Worm (Caenorhabditis elegans) whole organism, late embryonic: ENCODE results near the gene eri-9.

Experiments
- C38D4.7 ChIP-seq: fragments of 200-800 bp; sonication (Bioruptor generic); optimal IDR thresholded peaks from 2 replicates; lab custom pipeline; 2018; ENCODE audit warnings: mild to moderate bottlenecking, missing genetic modification characterization, moderate library complexity, missing compliant biosample characterization
- K02D7.2 ChIP-seq: sonication (generic microtip); optimal IDR thresholded peaks from 2 replicates; lab custom pipeline; 2017; ENCODE audit warnings: mild to moderate bottlenecking, missing genetic modification characterization, missing compliant biosample characterization
- K09A11.1 ChIP-seq: sonication (generic microtip); optimal IDR thresholded peaks from 2 replicates; lab custom pipeline; 2017; ENCODE audit warnings: antibody characterized with exemption, mild to moderate bottlenecking, missing genetic modification characterization, missing compliant biosample characterization; ENCODE audit not compliant: insufficient read depth
- T23F11.4 ChIP-seq: fragments of 200-800 bp; sonication (Bioruptor generic); optimal IDR thresholded peaks from 2 replicates; lab custom pipeline; 2018; ENCODE audit warnings: mild to moderate bottlenecking, missing genetic modification characterization, missing compliant biosample characterization
- Y22D7AL.16 ChIP-seq: sonication (generic microtip); optimal IDR thresholded peaks from 2 replicates; lab custom pipeline; 2016; ENCODE audit warnings: missing genetic modification characterization, missing compliant biosample characterization
- ahr-1 ChIP-seq: sonication (generic microtip); optimal IDR thresholded peaks from 2 replicates; lab custom pipeline; 2016; ENCODE audit warnings: missing genetic modification characterization, missing compliant biosample characterization
- ceh-14 ChIP-seq: sonication (generic microtip); optimal IDR thresholded peaks from 2 replicates; lab custom pipeline; 2016; ENCODE audit warnings: missing genotype, missing genetic modification characterization, missing compliant biosample characterization
- ceh-18 ChIP-seq: sonication (generic microtip); optimal IDR thresholded peaks from 2 replicates; lab custom pipeline; 2016; ENCODE audit warnings: missing genetic modification characterization, missing compliant biosample characterization
- ceh-19 ChIP-seq: fragments of 200-800 bp; sonication (Bioruptor generic); optimal IDR thresholded peaks from 2 replicates; lab custom pipeline; 2018; ENCODE audit warnings: mild to moderate bottlenecking, missing genetic modification characterization, missing compliant biosample characterization
- ceh-2 ChIP-seq: sonication (generic microtip); optimal IDR thresholded peaks from 2 replicates; lab custom pipeline; 2016; ENCODE audit warnings: missing genotype, missing genetic modification characterization, missing compliant biosample characterization
- ceh-22 ChIP-seq: sonication (generic microtip); optimal IDR thresholded peaks from 2 replicates; lab custom pipeline; 2017; ENCODE audit warnings: missing biosample characterization, missing genetic modification characterization
- ceh-34 ChIP-seq: sonication (generic microtip); optimal IDR thresholded peaks from 2 replicates; lab custom pipeline; 2016; ENCODE audit warnings: mild to moderate bottlenecking, missing genetic modification characterization, missing compliant biosample characterization
- ceh-45 ChIP-seq: fragments of 200-800 bp; sonication (Bioruptor generic); IDR thresholded peaks from 2 replicates; pipeline ENCODE4 v1.3.6; 2022; ENCODE audit warnings: missing genetic modification reagents, missing genetic modification characterization, missing compliant biosample characterization
- ceh-48 ChIP-seq: sonication (generic microtip); optimal IDR thresholded peaks from 2 replicates; lab custom pipeline; 2016; ENCODE audit warnings: missing genetic modification characterization, inconsistent platforms, missing compliant biosample characterization
- ceh-6 ChIP-seq: fragments of 200-800 bp; sonication (Bioruptor generic); optimal IDR thresholded peaks from 2 replicates; lab custom pipeline; 2018; ENCODE audit warnings: mild to moderate bottlenecking, missing genetic modification characterization, missing compliant biosample characterization
- ceh-9 ChIP-seq: sonication (generic microtip); optimal IDR thresholded peaks from 2 replicates; lab custom pipeline; 2016; ENCODE audit warnings: mild to moderate bottlenecking, missing genetic modification characterization, inconsistent platforms, missing compliant biosample characterization
- che-1 ChIP-seq: sonication (generic microtip); optimal IDR thresholded peaks from 2 replicates; lab custom pipeline; 2016; ENCODE audit warnings: mild to moderate bottlenecking, missing genetic modification characterization, missing compliant biosample characterization
- dmd-4 ChIP-seq: sonication (generic microtip); optimal IDR thresholded peaks from 2 replicates; lab custom pipeline; 2016; ENCODE audit warnings: borderline replicate concordance, missing genetic modification characterization, missing compliant biosample characterization
- elt-2 ChIP-seq: sonication (generic microtip); optimal IDR thresholded peaks from 2 replicates; lab custom pipeline; 2016; ENCODE audit warnings: missing genetic modification reagents, missing genetic modification characterization, missing compliant biosample characterization
- eyg-1 ChIP-seq: sonication (generic microtip); optimal IDR thresholded peaks from 2 replicates; lab custom pipeline; 2016; ENCODE audit warnings: missing genotype, missing genetic modification characterization, missing compliant biosample characterization
- fkh-10 ChIP-seq: fragments of 150-350 bp; optimal IDR thresholded peaks from 2 replicates; lab custom pipeline; 2014; ENCODE audit warnings: missing biosample characterization, missing genetic modification reagents, missing genetic modification characterization
- hlh-13 ChIP-seq: fragments of 200-800 bp; sonication (Bioruptor generic); optimal IDR thresholded peaks from 2 replicates; lab custom pipeline; 2018; ENCODE audit warnings: mild to moderate bottlenecking, missing genetic modification characterization, missing compliant biosample characterization
- hlh-15 ChIP-seq: sonication (generic microtip); optimal IDR thresholded peaks from 2 replicates; lab custom pipeline; 2016; ENCODE audit warnings: missing genetic modification characterization, missing compliant biosample characterization
- hlh-30 ChIP-seq: sonication (generic microtip); optimal IDR thresholded peaks from 2 replicates; lab custom pipeline; 2017; ENCODE audit warnings: antibody characterized with exemption, missing genetic modification characterization, missing compliant biosample characterization; ENCODE audit not compliant: insufficient read depth
- hlh-8 ChIP-seq: sonication (generic microtip); optimal IDR thresholded peaks from 2 replicates; lab custom pipeline; 2016; ENCODE audit warnings: missing genotype, missing genetic modification characterization, missing compliant biosample characterization
- lim-6 ChIP-seq: sonication (generic microtip); optimal IDR thresholded peaks from 2 replicates; lab custom pipeline; 2016; ENCODE audit warnings: missing genetic modification characterization, missing compliant biosample characterization
- lin-11 ChIP-seq: fragments of 200-800 bp; sonication (Bioruptor generic); optimal IDR thresholded peaks from 2 replicates; lab custom pipeline; 2018; ENCODE audit warnings: mild to moderate bottlenecking, missing genetic modification characterization, missing compliant biosample characterization
- mec-3 ChIP-seq: sonication (generic microtip); optimal IDR thresholded peaks from 2 replicates; lab custom pipeline; 2016; ENCODE audit warnings: borderline replicate concordance, missing genetic modification characterization, missing compliant biosample characterization
- nhr-11 ChIP-seq: fragments of 150-350 bp; optimal IDR thresholded peaks from 2 replicates; lab custom pipeline; 2014; ENCODE audit warnings: missing biosample characterization, missing genetic modification characterization
- npax-4 ChIP-seq: sonication (generic microtip); optimal IDR thresholded peaks from 2 replicates; lab custom pipeline; 2016; ENCODE audit warnings: missing genetic modification characterization, missing compliant biosample characterization
- odd-2 ChIP-seq: sonication (generic microtip); optimal IDR thresholded peaks from 2 replicates; lab custom pipeline; 2017; ENCODE audit warnings: antibody characterized with exemption, mild to moderate bottlenecking, missing genetic modification characterization, missing compliant biosample characterization
- pag-3 ChIP-seq: sonication (generic microtip); optimal IDR thresholded peaks from 2 replicates; lab custom pipeline; 2016; ENCODE audit warnings: missing compliant biosample characterization, missing genetic modification characterization, borderline replicate concordance
- pat-9 ChIP-seq: fragments of 200-800 bp; sonication (Bioruptor generic); optimal IDR thresholded peaks from 2 replicates; lab custom pipeline; 2018; ENCODE audit warnings: mild to moderate bottlenecking, missing genetic modification characterization, moderate library complexity, missing compliant biosample characterization
- pax-1 ChIP-seq: fragments of 150-350 bp; optimal IDR thresholded peaks from 2 replicates; lab custom pipeline; 2014; ENCODE audit warnings: missing biosample characterization, missing genetic modification characterization
- pha-2 ChIP-seq: sonication (generic microtip); optimal IDR thresholded peaks from 2 replicates; lab custom pipeline; 2017; ENCODE audit warnings: mild to moderate bottlenecking, missing genetic modification characterization, missing compliant biosample characterization
- pha-4 ChIP-seq: fragments of 150-350 bp; optimal IDR thresholded peaks from 2 replicates; lab custom pipeline; 2018; ENCODE audit warnings: missing biosample characterization, missing genetic modification reagents, missing genetic modification characterization
- rnt-1 ChIP-seq: sonication (generic microtip); optimal IDR thresholded peaks from 2 replicates; lab custom pipeline; 2016; ENCODE audit warnings: missing genetic modification characterization, missing compliant biosample characterization
- unc-3 ChIP-seq, 2 experiments: fragments of 200-800 bp in 1 of 2; sonication (Bioruptor generic) in 1 of 2; sonication (generic microtip) in 1 of 2; conservative IDR thresholded peaks in 1 of 2; optimal IDR thresholded peaks in 1 of 2; 2 replicates each; pipeline versions ENCODE4 v1.3.6 to Lab custom; 2016 to 2022; ENCODE audit warnings: missing compliant biosample characterization in 2 of 2, missing genetic modification characterization in 2 of 2, missing genetic modification reagents in 1 of 2
- unc-55 ChIP-seq: sonication (generic microtip); optimal IDR thresholded peaks from 2 replicates; lab custom pipeline; 2017; ENCODE audit warnings: missing biosample characterization, missing genetic modification reagents, missing genetic modification characterization
- unc-86 ChIP-seq: sonication (generic microtip); optimal IDR thresholded peaks from 2 replicates; lab custom pipeline; 2016; ENCODE audit warnings: missing genetic modification characterization, missing compliant biosample characterization
- zip-5 ChIP-seq: sonication (generic microtip); optimal IDR thresholded peaks from 2 replicates; lab custom pipeline; 2016; ENCODE audit warnings: missing genetic modification characterization, missing compliant biosample characterization

The eri-9 gene

ce11 chrIII:4890997-4891396, 41.3 kb upstream of the eri-9 start, which contains the start of gene F26F4.5:
Gene F26F4.5, minus strand, starts transcription at chrIII:4891252.
- TF ChIP-seq K09A11.1 (tag; lab: Kevin White, UChicago), result no peak
- no peak for TF ChIP-seq T23F11.4 (GFP tag; lab: Kevin White, UChicago)
- no peak for TF ChIP-seq K02D7.2 (tag; lab: Kevin White, UChicago)
- no peak for TF ChIP-seq lin-11 (tag; lab: Kevin White, UChicago)
- TF ChIP-seq ceh-6 (GFP tag; lab: Kevin White, UChicago), result no peak
- TF ChIP-seq ceh-19 (GFP tag; lab: Kevin White, UChicago), result no peak

DNA sequence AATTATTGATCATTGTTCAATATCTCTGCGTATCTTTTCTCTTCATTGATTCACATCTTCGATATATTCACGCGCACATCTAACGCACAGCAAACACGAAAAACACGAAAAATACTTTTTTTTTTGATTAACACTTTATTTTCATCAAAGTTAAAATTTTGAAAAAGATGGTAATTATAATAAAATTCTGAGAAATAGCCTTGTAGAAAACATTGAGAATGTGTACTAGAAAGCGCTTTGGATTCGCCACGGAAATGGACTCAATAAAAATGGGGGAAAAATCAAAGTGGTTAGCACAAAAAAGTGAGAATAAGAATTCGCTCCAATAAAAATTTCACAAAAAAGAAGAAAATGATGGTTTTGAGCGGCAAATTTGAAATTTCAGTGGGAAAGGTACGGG, 38.7 kb upstream of the eri-9 start, which contains the start of gene F26F4.6:
TSS of gene F26F4.6 (minus strand) at position 101 of the 400 bp plus-strand sequence.
- TF ChIP-seq ceh-18 (tag; lab: Kevin White, UChicago) (no peak), ceh-9 (tag; lab: Kevin White, UChicago) (no peak), ceh-48 (no peak), pha-4 (tag; lab: Kevin White, UChicago) (no peak), dmd-4 (tag; lab: Kevin White, UChicago) (no peak), nhr-11 (no peak), ahr-1 (tag; lab: Kevin White, UChicago) (no peak), rnt-1 (tag; lab: Kevin White, UChicago) (no peak), C38D4.7 (no peak), hlh-13 (GFP tag; lab: Kevin White, UChicago) (no peak), ceh-14 (tag; lab: Kevin White, UChicago) (no peak), unc-86 (tag; lab: Kevin White, UChicago) (no peak), hlh-8 (tag; lab: Kevin White, UChicago) (no peak), ceh-22 (no peak), T23F11.4 (GFP tag; lab: Kevin White, UChicago) (no peak), lim-6 (no peak)

DNA sequence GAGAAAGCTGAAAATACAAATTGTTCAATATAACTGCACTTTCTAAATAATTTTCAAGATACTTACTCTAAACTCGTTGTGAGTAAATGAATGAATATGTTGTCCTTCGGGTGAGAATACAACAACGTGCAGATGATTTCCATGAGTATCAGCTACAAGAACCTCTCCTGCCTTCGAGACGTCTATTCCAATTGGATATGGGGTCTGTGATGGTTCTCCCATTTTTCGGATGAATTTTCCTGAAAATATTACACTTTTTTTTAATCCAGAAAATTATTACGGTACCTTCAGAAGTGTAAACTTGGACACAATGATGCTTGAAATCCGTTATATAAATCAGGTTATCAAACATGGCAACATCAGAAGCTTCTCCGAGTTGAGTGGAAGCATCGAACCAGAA, 36.9 kb upstream of the eri-9 start:
- TF ChIP-seq eyg-1, result no peak

- TF ChIP-seq pat-9 (tag; lab: Kevin White, UChicago) (no peak), fkh-10 (GFP tag; lab: Kevin White, UChicago) (no peak), nhr-11 (no peak), pha-2 (tag; lab: Kevin White, UChicago) (no peak), rnt-1 (tag; lab: Kevin White, UChicago) (no peak), ceh-2 (tag; lab: Kevin White, UChicago) (no peak)
Measured at ce11 chrIII:4899035-4899578, 33.1 kb upstream of the eri-9 start, which contains the start of gene nhl-2. Gene nhl-2, minus strand, starts transcription at chrIII:4899085.

ce11 chrIII:4899728-4900127, 32.5 kb upstream of the eri-9 start:
- TF ChIP-seq rnt-1 (tag; lab: Kevin White, UChicago), result peak; percentile 98
- TF ChIP-seq ceh-2 (tag; lab: Kevin White, UChicago), result peak; percentile 70
- peak; percentile 43 for TF ChIP-seq pha-2 (tag; lab: Kevin White, UChicago)
- TF ChIP-seq mec-3 (tag; lab: Kevin White, UChicago), result no peak
- no peak for TF ChIP-seq Y22D7AL.16 (tag; lab: Kevin White, UChicago)
- peak; percentile 72 for TF ChIP-seq fkh-10 (GFP tag; lab: Kevin White, UChicago)
- TF ChIP-seq ceh-18 (tag; lab: Kevin White, UChicago), result peak; percentile 99
- no peak for TF ChIP-seq zip-5 (tag; lab: Kevin White, UChicago)
- peak; percentile 98 for TF ChIP-seq hlh-30 (tag; lab: Kevin White, UChicago)
- no peak for TF ChIP-seq odd-2 (tag; lab: Kevin White, UChicago)
- TF ChIP-seq T23F11.4 (GFP tag; lab: Kevin White, UChicago), result peak; percentile 40
- TF ChIP-seq ceh-19 (GFP tag; lab: Kevin White, UChicago), result peak; percentile 56
- TF ChIP-seq unc-55 (GFP tag; lab: Kevin White, UChicago), result peak; percentile 94
- no peak for TF ChIP-seq pag-3 (tag; lab: Kevin White, UChicago)
- TF ChIP-seq pax-1 (tag; lab: Kevin White, UChicago), result peak; percentile 45
- TF ChIP-seq elt-2, result peak; percentile 70
- 0 out of 2 replicates have a peak, but pooled peaks have one; percentile 37 for TF ChIP-seq unc-3 (GFP tag; conservative IDR thresholded peaks at IDR 0.05; lab: Robert Waterston, UW)
- TF ChIP-seq unc-3 (tag; optimal IDR thresholded peaks at IDR 0.05; lab: Kevin White, UChicago), result peak; percentile 85
- no peak for TF ChIP-seq pha-4 (tag; lab: Kevin White, UChicago)
- TF ChIP-seq che-1, result no peak
- no peak for TF ChIP-seq npax-4
- no peak for TF ChIP-seq ceh-9 (tag; lab: Kevin White, UChicago)
- TF ChIP-seq hlh-15 (tag; lab: Kevin White, UChicago), result no peak
- TF ChIP-seq ceh-45, result no peak
- TF ChIP-seq hlh-8 (tag; lab: Kevin White, UChicago), result peak; percentile 40
- peak; percentile 46 for TF ChIP-seq pat-9 (tag; lab: Kevin White, UChicago)
- peak; percentile 95 for TF ChIP-seq ceh-34
